Worm (Caenorhabditis elegans) whole organism, midembryonic: ENCODE measurements around the gene dct-7.

ENCODE experiments used
- T22C8.4 ChIP-seq: fragments of 200-800 bp; sonication (Bioruptor generic); IDR thresholded peaks from 2 replicates; pipeline ENCODE4 v1.3.6; 2022; ENCODE audit warnings: missing genetic modification characterization, missing compliant biosample characterization
- cog-1 ChIP-seq: sonication (generic microtip); optimal IDR thresholded peaks from 2 replicates; lab custom pipeline; 2016; ENCODE audit warnings: missing genetic modification characterization, missing compliant biosample characterization
- flt-1 ChIP-seq: fragments of 200-800 bp; sonication (Bioruptor generic); IDR thresholded peaks from 2 replicates; pipeline ENCODE4 v1.3.6; 2022; ENCODE audit warnings: missing genetic modification characterization, missing compliant biosample characterization

DNA sequence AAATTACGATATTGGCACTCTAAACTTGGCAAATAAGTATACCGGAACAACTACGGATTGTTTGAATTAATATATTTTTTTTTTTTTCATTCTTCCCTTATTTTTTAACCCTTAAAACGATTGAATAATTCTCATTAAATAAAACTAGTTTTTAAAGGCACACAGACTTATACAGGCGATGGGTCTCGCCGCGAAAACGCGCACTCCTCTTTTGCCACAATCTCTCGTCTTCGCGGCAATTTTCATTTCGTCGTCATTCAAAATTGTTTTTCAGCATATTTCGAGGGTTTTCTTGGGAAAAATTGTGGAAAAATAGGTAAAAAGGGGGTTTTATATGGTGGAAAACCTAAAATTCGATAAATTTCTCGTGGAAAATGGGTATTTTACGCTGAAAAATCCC lies 43.0 kb downstream of the dct-7 start:
- no peak for TF ChIP-seq flt-1 (GFP tag; lab: Robert Waterston, UW)
- no peak for TF ChIP-seq cog-1 (tag; lab: Kevin White, UChicago)
- no peak for TF ChIP-seq T22C8.4 (GFP tag; lab: Robert Waterston, UW)
